Worm (Caenorhabditis elegans) whole organism, young adult: Measurements from ENCODE around the gene zyg-11.

Source experiments
- B0035.1 ChIP-seq: sonication (generic microtip); optimal IDR thresholded peaks from 2 replicates; lab custom pipeline; 2016; ENCODE audit warnings: missing genetic modification characterization, mild to moderate bottlenecking, missing compliant biosample characterization, missing genotype, missing genetic modification reagents
- B0336.3 ChIP-seq: fragments of 200-800 bp; sonication (Bioruptor generic); IDR thresholded peaks from 2 replicates; pipeline ENCODE4 v1.3.6; 2022; ENCODE audit warnings: missing genetic modification characterization, missing compliant biosample characterization
- F23B12.7 ChIP-seq: sonication (generic microtip); optimal IDR thresholded peaks from 2 replicates; lab custom pipeline; 2017; ENCODE audit warnings: missing genetic modification characterization, mild to moderate bottlenecking, missing compliant biosample characterization, antibody characterized with exemption, moderate library complexity; ENCODE audit not compliant: insufficient read depth
- F33H1.4 ChIP-seq: fragments of 200-800 bp; sonication (Bioruptor generic); IDR thresholded peaks from 2 replicates; pipeline ENCODE4 v1.3.6; 2022; ENCODE audit warnings: missing genetic modification reagents, missing genetic modification characterization, missing compliant biosample characterization
- F49E8.2 ChIP-seq: sonication (generic microtip); optimal IDR thresholded peaks from 3 replicates; lab custom pipeline; 2017; ENCODE audit warnings: missing genetic modification characterization, mild to moderate bottlenecking, missing compliant biosample characterization, antibody characterized with exemption, moderate library complexity; ENCODE audit not compliant: insufficient read depth
- F55B11.4 ChIP-seq: sonication (generic microtip); optimal IDR thresholded peaks from 2 replicates; lab custom pipeline; 2016; ENCODE audit warnings: missing compliant biosample characterization, missing genetic modification characterization, borderline replicate concordance; ENCODE audit not compliant: insufficient read depth
- K12H6.12 ChIP-seq: fragments of 200-800 bp; sonication (Bioruptor generic); optimal IDR thresholded peaks from 2 replicates; lab custom pipeline; 2018; ENCODE audit warnings: mild to moderate bottlenecking, missing genetic modification characterization, missing compliant biosample characterization
- T26A5.8 ChIP-seq: sonication (generic microtip); optimal IDR thresholded peaks from 2 replicates; lab custom pipeline; 2016; ENCODE audit warnings: missing genetic modification characterization, missing compliant biosample characterization
- Y56A3A.18 ChIP-seq: fragments of 200-800 bp; sonication (Bioruptor generic); IDR thresholded peaks from 2 replicates; pipeline ENCODE4 v1.3.6; 2022; ENCODE audit warnings: missing genetic modification reagents, missing genetic modification characterization, missing compliant biosample characterization
- Y67H2A.10 ChIP-seq: fragments of 200-800 bp; sonication (Bioruptor generic); conservative IDR thresholded peaks from 2 replicates; pipeline ENCODE4 v1.3.6; 2022; ENCODE audit warnings: missing genetic modification reagents, missing genetic modification characterization, missing compliant biosample characterization
- ZK185.1 ChIP-seq: sonication (generic microtip); optimal IDR thresholded peaks from 2 replicates; lab custom pipeline; 2016; ENCODE audit warnings: mild to moderate bottlenecking, missing genetic modification characterization, missing compliant biosample characterization; ENCODE audit not compliant: poor library complexity, severe bottlenecking
- aptf-3 ChIP-seq: fragments of 200-800 bp; sonication (Bioruptor generic); IDR thresholded peaks from 2 replicates; pipeline ENCODE4 v1.3.6; 2022; ENCODE audit warnings: missing genetic modification characterization, missing compliant biosample characterization
- athp-1 ChIP-seq: sonication (generic microtip); optimal IDR thresholded peaks from 2 replicates; lab custom pipeline; 2017; ENCODE audit warnings: mild to moderate bottlenecking, missing genetic modification characterization, missing compliant biosample characterization
- attf-3 ChIP-seq: fragments of 200-800 bp; sonication (Bioruptor generic); conservative IDR thresholded peaks from 2 replicates; pipeline ENCODE4 v1.3.6; 2022; ENCODE audit warnings: missing genetic modification reagents, missing genetic modification characterization, missing compliant biosample characterization
- bed-2 ChIP-seq: fragments of 200-800 bp; sonication (Bioruptor generic); IDR thresholded peaks from 2 replicates; pipeline ENCODE4 v1.3.6; 2022; ENCODE audit warnings: missing genetic modification reagents, missing genetic modification characterization, missing compliant biosample characterization
- ceh-100 ChIP-seq: fragments of 200-800 bp; sonication (Bioruptor generic); IDR thresholded peaks from 2 replicates; pipeline ENCODE4 v1.3.6; 2022; ENCODE audit warnings: missing genetic modification reagents, missing genetic modification characterization, missing compliant biosample characterization
- ceh-40 ChIP-seq: fragments of 200-800 bp; sonication (Bioruptor generic); IDR thresholded peaks from 2 replicates; pipeline ENCODE4 v1.3.6; 2022; ENCODE audit warnings: missing genetic modification characterization, missing compliant biosample characterization
- ceh-79 ChIP-seq: sonication (generic microtip); optimal IDR thresholded peaks from 2 replicates; lab custom pipeline; 2017; ENCODE audit warnings: mild to moderate bottlenecking, missing genetic modification characterization, missing compliant biosample characterization
- dpl-1 ChIP-seq: fragments of 150-350 bp; optimal IDR thresholded peaks from 2 replicates; lab custom pipeline; 2014; ENCODE audit warnings: missing biosample characterization, missing genetic modification reagents, missing genetic modification characterization
- egl-44 ChIP-seq: fragments of 200-800 bp; sonication (Bioruptor generic); IDR thresholded peaks from 2 replicates; pipeline ENCODE4 v1.3.6; 2022; ENCODE audit warnings: missing genetic modification reagents, missing genetic modification characterization, missing compliant biosample characterization
- gei-17 ChIP-seq: fragments of 200-800 bp; sonication (Bioruptor generic); optimal IDR thresholded peaks from 2 replicates; lab custom pipeline; 2018; ENCODE audit warnings: mild to moderate bottlenecking, missing genetic modification characterization, missing compliant biosample characterization
- hlh-26 ChIP-seq: fragments of 200-800 bp; sonication (Bioruptor generic); conservative IDR thresholded peaks from 2 replicates; pipeline ENCODE4 v1.3.6; 2022; ENCODE audit warnings: missing genetic modification reagents, missing genetic modification characterization, missing compliant biosample characterization
- hmg-1.2 ChIP-seq: fragments of 200-800 bp; sonication (Bioruptor generic); IDR thresholded peaks from 2 replicates; pipeline ENCODE4 v1.3.6; 2022; ENCODE audit warnings: missing genetic modification reagents, missing genetic modification characterization, missing compliant biosample characterization
- hrde-1 ChIP-seq: sonication (generic microtip); optimal IDR thresholded peaks from 2 replicates; lab custom pipeline; 2016; ENCODE audit warnings: missing genetic modification characterization, mild to moderate bottlenecking, missing compliant biosample characterization, moderate library complexity, missing genotype, missing genetic modification reagents, borderline replicate concordance
- hsf-1 ChIP-seq: fragments of 200-800 bp; sonication (Bioruptor generic); IDR thresholded peaks from 2 replicates; pipeline ENCODE4 v1.3.6; 2022; ENCODE audit warnings: missing genetic modification reagents, missing genetic modification characterization, missing compliant biosample characterization
- let-607 ChIP-seq, 2 experiments: fragments of 200-800 bp in 1 of 2; sonication (Bioruptor generic) in 1 of 2; sonication (generic microtip) in 1 of 2; optimal IDR thresholded peaks; 2 replicates each; lab custom pipeline; 2016 to 2018; ENCODE audit warnings: mild to moderate bottlenecking in 2 of 2, missing compliant biosample characterization in 2 of 2, missing genetic modification characterization in 2 of 2, moderate library complexity in 2 of 2, missing genotype in 1 of 2
- lin-35 ChIP-seq, 3 experiments: fragments of 150-350 bp in 2 of 3; sonication (generic microtip) in 1 of 3; optimal IDR thresholded peaks; 2 replicates each; lab custom pipeline; 2014 to 2018; ENCODE audit warnings: missing biosample characterization in 3 of 3, missing genetic modification characterization in 3 of 3, missing genetic modification reagents in 3 of 3
- lin-40 ChIP-seq: sonication (generic microtip); optimal IDR thresholded peaks from 2 replicates; lab custom pipeline; 2016; ENCODE audit warnings: missing genetic modification characterization, mild to moderate bottlenecking, missing compliant biosample characterization, missing genotype, missing genetic modification reagents
- lsl-1 ChIP-seq: fragments of 200-800 bp; sonication (Bioruptor generic); optimal IDR thresholded peaks from 2 replicates; lab custom pipeline; 2018; ENCODE audit warnings: mild to moderate bottlenecking, missing genetic modification characterization, moderate library complexity, missing compliant biosample characterization
- lsy-27 ChIP-seq: sonication (generic microtip); optimal IDR thresholded peaks from 2 replicates; lab custom pipeline; 2017; ENCODE audit warnings: missing genetic modification characterization, mild to moderate bottlenecking, missing compliant biosample characterization, antibody characterized with exemption, missing genotype, borderline replicate concordance; ENCODE audit not compliant: insufficient read depth
- madf-10 ChIP-seq: sonication (generic microtip); optimal IDR thresholded peaks from 2 replicates; lab custom pipeline; 2016; ENCODE audit warnings: mild to moderate bottlenecking, missing genetic modification characterization, missing compliant biosample characterization
- madf-8 ChIP-seq: fragments of 200-800 bp; sonication (Bioruptor generic); conservative IDR thresholded peaks from 2 replicates; pipeline ENCODE4 v1.3.6; 2022; ENCODE audit warnings: missing genetic modification reagents, missing genetic modification characterization, missing compliant biosample characterization
- mcd-1 ChIP-seq: fragments of 200-800 bp; sonication (Bioruptor generic); IDR thresholded peaks from 2 replicates; pipeline ENCODE4 v1.3.6; 2022; ENCODE audit warnings: missing genetic modification reagents, missing genetic modification characterization, missing compliant biosample characterization
- mes-4 ChIP-seq: sonication (generic microtip); optimal IDR thresholded peaks from 2 replicates; lab custom pipeline; 2016; ENCODE audit warnings: missing genotype, missing genetic modification characterization, missing compliant biosample characterization
- nhr-120 ChIP-seq: fragments of 200-800 bp; sonication (Bioruptor generic); IDR thresholded peaks from 2 replicates; pipeline ENCODE4 v1.3.6; 2022; ENCODE audit warnings: missing genetic modification characterization, missing compliant biosample characterization
- nhr-27 ChIP-seq: fragments of 200-800 bp; sonication (Bioruptor generic); optimal IDR thresholded peaks from 2 replicates; lab custom pipeline; 2018; ENCODE audit warnings: mild to moderate bottlenecking, missing genetic modification characterization, moderate library complexity, missing compliant biosample characterization
- nhr-80 ChIP-seq: sonication (generic microtip); optimal IDR thresholded peaks from 2 replicates; lab custom pipeline; 2016; ENCODE audit warnings: missing genetic modification characterization, missing compliant biosample characterization
- nhr-90 ChIP-seq: sonication (generic microtip); optimal IDR thresholded peaks from 2 replicates; lab custom pipeline; 2016; ENCODE audit warnings: missing genotype, mild to moderate bottlenecking, missing genetic modification characterization, missing compliant biosample characterization
- rcor-1 ChIP-seq: fragments of 200-800 bp; sonication (Bioruptor generic); IDR thresholded peaks from 2 replicates; pipeline ENCODE4 v1.3.6; 2022; ENCODE audit warnings: missing genetic modification reagents, missing genetic modification characterization, missing compliant biosample characterization
- sea-2 ChIP-seq: fragments of 200-800 bp; sonication (Bioruptor generic); IDR thresholded peaks from 2 replicates; pipeline ENCODE4 v1.3.6; 2022; ENCODE audit warnings: missing genetic modification characterization, missing compliant biosample characterization
- tbx-9 ChIP-seq: sonication (generic microtip); optimal IDR thresholded peaks from 2 replicates; lab custom pipeline; 2016; ENCODE audit warnings: borderline replicate concordance, missing genetic modification characterization, inconsistent platforms, missing compliant biosample characterization
- unc-130 ChIP-seq: sonication (generic microtip); optimal IDR thresholded peaks from 2 replicates; lab custom pipeline; 2016; ENCODE audit warnings: missing genetic modification reagents, missing genetic modification characterization, missing compliant biosample characterization
- xnd-1 ChIP-seq: sonication (generic microtip); optimal IDR thresholded peaks from 2 replicates; lab custom pipeline; 2016; ENCODE audit warnings: missing genotype, missing genetic modification reagents, missing genetic modification characterization, missing compliant biosample characterization
- ztf-18 ChIP-seq: sonication (generic microtip); optimal IDR thresholded peaks from 2 replicates; lab custom pipeline; 2016; ENCODE audit warnings: missing genotype, mild to moderate bottlenecking, missing genetic modification characterization, missing compliant biosample characterization
- ztf-3 ChIP-seq: fragments of 200-800 bp; sonication (Bioruptor generic); optimal IDR thresholded peaks from 2 replicates; lab custom pipeline; 2018; ENCODE audit warnings: mild to moderate bottlenecking, missing genetic modification characterization, missing compliant biosample characterization

The zyg-11 gene

DNA sequence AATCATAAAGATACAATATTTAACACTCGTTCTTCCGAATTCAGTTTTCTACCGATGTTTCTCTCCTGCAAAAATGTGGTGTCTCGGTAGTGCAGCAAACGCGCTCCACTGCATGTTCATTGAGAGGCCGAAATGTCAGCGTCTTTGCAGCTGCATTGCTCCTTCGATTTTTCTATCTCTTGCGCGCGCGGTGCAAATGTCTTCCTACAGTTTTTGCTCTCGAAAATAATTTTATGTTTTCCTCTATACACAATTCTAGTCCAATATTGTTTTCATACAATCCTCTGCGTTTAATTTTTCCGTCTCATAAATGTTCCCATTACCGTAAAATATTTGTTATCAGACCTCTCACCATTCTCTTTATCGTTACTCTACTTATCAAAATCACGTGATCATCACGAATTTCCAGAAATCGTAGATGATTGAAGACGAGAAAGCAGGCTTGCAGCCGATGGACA, 44.9 kb downstream of the zyg-11 start, which contains the start of gene ufd-2 (continued):
- TF ChIP-seq unc-130 (GFP tag; lab: Kevin White, UChicago) (no peak), lin-35 (GFP tag; optimal IDR thresholded peaks at IDR 0.05; lab: Kevin White, UChicago) (peak in 1 of 3 experiments; percentile 31), nhr-90 (tag; lab: Kevin White, UChicago) (no peak), attf-3 (peak; percentile 59; the same call in 1 of the 2 replicates), egl-44 (GFP tag; lab: Robert Waterston, UW) (no peak), B0035.1 (tag; lab: Kevin White, UChicago) (no peak), hmg-1.2 (peak; percentile 61; the same call in 1 of the 2 replicates), mcd-1 (GFP tag; lab: Robert Waterston, UW) (peak; percentile 94), bed-2 (GFP tag; lab: Robert Waterston, UW) (peak; percentile 73), madf-10 (tag; lab: Kevin White, UChicago) (no peak), tbx-9 (tag; lab: Kevin White, UChicago) (no peak), T26A5.8 (tag; lab: Kevin White, UChicago) (no peak), let-607 (tag; optimal IDR thresholded peaks at IDR 0.05; lab: Kevin White, UChicago) (peak in 1 of 2 experiments; percentile 17), xnd-1 (peak; percentile 22), sea-2 (GFP tag; lab: Robert Waterston, UW) (no peak), madf-8 (GFP tag; lab: Robert Waterston, UW) (peak; percentile 53; the same call in 1 of the 2 replicates), nhr-27 (tag; lab: Kevin White, UChicago) (no peak), F49E8.2 (tag; lab: Kevin White, UChicago) (no peak), aptf-3 (GFP tag; lab: Robert Waterston, UW) (no peak), dpl-1 (peak; percentile 48), ztf-18 (tag; lab: Kevin White, UChicago) (peak; percentile 80), mes-4 (tag; lab: Kevin White, UChicago) (no peak), lin-40 (peak; percentile 44), hlh-26 (GFP tag; lab: Robert Waterston, UW) (no peak), F55B11.4 (no peak), Y56A3A.18 (GFP tag; lab: Robert Waterston, UW) (no peak), hrde-1 (tag; lab: Kevin White, UChicago) (no peak), ZK185.1 (tag; lab: Kevin White, UChicago) (peak; percentile 23), F33H1.4 (GFP tag; lab: Robert Waterston, UW) (no peak; the same call in 1 of the 2 replicates), gei-17 (GFP tag; lab: Kevin White, UChicago) (no peak), lsy-27 (no peak), athp-1 (tag; lab: Kevin White, UChicago) (no peak), ceh-100 (peak; percentile 93), nhr-80 (tag; lab: Kevin White, UChicago) (peak; percentile 87), F23B12.7 (tag; lab: Kevin White, UChicago) (peak; percentile 87), rcor-1 (0 out of 2 replicates have a peak, but pooled peaks have one; percentile 64), hsf-1 (GFP tag; lab: Robert Waterston, UW) (0 out of 2 replicates have a peak, but pooled peaks have one; percentile 28)

DNA sequence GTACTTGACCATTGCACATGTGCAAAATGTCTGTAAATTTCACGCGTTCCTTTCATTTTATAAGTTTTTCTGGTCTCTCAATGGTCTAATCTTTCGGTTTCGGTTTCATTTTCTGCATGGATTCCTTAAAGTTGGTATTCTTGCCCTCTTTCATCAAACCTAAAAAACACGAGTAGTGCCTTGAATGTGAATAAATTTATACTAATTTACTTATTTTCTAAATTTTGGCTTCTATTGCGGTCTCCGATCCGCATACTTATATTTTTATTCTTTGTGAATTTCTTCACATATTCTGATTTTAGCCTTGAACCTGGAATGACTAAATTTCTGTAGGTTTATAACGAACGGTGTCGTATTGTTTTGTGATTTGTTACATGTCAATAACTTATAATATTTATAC, 48.5 kb downstream of the zyg-11 start, which contains the start of gene pdha-1:
Gene pdha-1 (plus strand): TSS at position 301 of the 400 bp plus-strand sequence.
- no peak for TF ChIP-seq ceh-79
- peak; percentile 44; the same call in 1 of the 2 replicates for TF ChIP-seq Y56A3A.18 (GFP tag; lab: Robert Waterston, UW)
- no peak for TF ChIP-seq Y67H2A.10 (GFP tag; lab: Robert Waterston, UW)
- TF ChIP-seq nhr-120 (GFP tag; lab: Robert Waterston, UW) = no peak
- peak in 1 of 2 experiments; percentile 12 for TF ChIP-seq let-607 (tag; optimal IDR thresholded peaks at IDR 0.05; lab: Kevin White, UChicago)
- TF ChIP-seq K12H6.12 (tag; lab: Kevin White, UChicago) = no peak
- no peak for TF ChIP-seq B0336.3 (GFP tag; lab: Robert Waterston, UW)
- TF ChIP-seq ceh-40 (GFP tag; lab: Robert Waterston, UW) = no peak
- TF ChIP-seq lsl-1 (GFP tag; lab: Kevin White, UChicago) = peak; percentile 10
- no peak for TF ChIP-seq ztf-3 (GFP tag; lab: Kevin White, UChicago)
- TF ChIP-seq hsf-1 (GFP tag; lab: Robert Waterston, UW) = peak; percentile 62
- peak; percentile 32 for TF ChIP-seq hrde-1 (tag; lab: Kevin White, UChicago)
